Worm (Caenorhabditis elegans): ENCODE results near the gene ZK757.2.

ce11 chrIII:9910608-9911479 is 32.1 kb upstream of the ZK757.2 start, which contains the start of the genes cyld-1 and F40F12.9:
- TF ChIP-seq unc-39 (tag; optimal IDR thresholded peaks at IDR 0.05): no peak
- peak; percentile 87 for TF ChIP-seq pha-4 (tag; optimal IDR thresholded peaks at IDR 0.05)
- TF ChIP-seq R02D3.7 (tag; optimal IDR thresholded peaks at IDR 0.05): no peak
- no peak for TF ChIP-seq mdl-1 (tag; optimal IDR thresholded peaks at IDR 0.05)
- no peak for TF ChIP-seq zag-1 (tag; optimal IDR thresholded peaks at IDR 0.05)

All from whole organism, L3 larva.